Worm (Caenorhabditis elegans) whole organism, L2 larva: Measurements from ENCODE around the gene F53A9.1.
A peak's percentile ranks its signal among the peaks of the same experiment; 100 is the strongest.

Source experiments
- C34F6.9 ChIP-seq: fragments of 150-350 bp; optimal IDR thresholded peaks from 2 replicates; lab custom pipeline; 2014; ENCODE audit warnings: missing biosample characterization, missing genetic modification characterization
- F13H6.1 ChIP-seq: sonication (generic microtip); optimal IDR thresholded peaks from 2 replicates; lab custom pipeline; 2016; ENCODE audit warnings: missing genetic modification characterization, missing compliant biosample characterization
- R02D3.7 ChIP-seq: fragments of 150-350 bp; optimal IDR thresholded peaks from 2 replicates; lab custom pipeline; 2014; ENCODE audit warnings: missing biosample characterization, missing genetic modification characterization
- Y55F3AM.14 ChIP-seq: fragments of 200-800 bp; sonication (Bioruptor generic); optimal IDR thresholded peaks from 2 replicates; lab custom pipeline; 2018; ENCODE audit warnings: mild to moderate bottlenecking, missing genetic modification characterization, missing compliant biosample characterization
- ZK546.5 ChIP-seq: sonication (generic microtip); optimal IDR thresholded peaks from 2 replicates; lab custom pipeline; 2017; ENCODE audit warnings: missing biosample characterization, missing genetic modification characterization
- aly-2 ChIP-seq: fragments of 150-350 bp; optimal IDR thresholded peaks from 2 replicates; lab custom pipeline; 2014; ENCODE audit warnings: missing biosample characterization, missing genetic modification characterization
- ama-1 ChIP-seq: fragments of 150-350 bp; optimal IDR thresholded peaks from 2 replicates; lab custom pipeline; 2018; ENCODE audit warnings: inconsistent platforms
- blmp-1 ChIP-seq: sonication (generic microtip); optimal IDR thresholded peaks from 2 replicates; lab custom pipeline; 2017; ENCODE audit warnings: missing genetic modification characterization, mild to moderate bottlenecking, missing compliant biosample characterization, antibody characterized with exemption, moderate library complexity; ENCODE audit not compliant: insufficient read depth
- ceh-16 ChIP-seq: fragments of 150-350 bp; optimal IDR thresholded peaks from 2 replicates; lab custom pipeline; 2014; ENCODE audit warnings: missing biosample characterization, missing genetic modification characterization
- ceh-82 ChIP-seq: fragments of 150-350 bp; optimal IDR thresholded peaks from 2 replicates; lab custom pipeline; 2014; ENCODE audit warnings: missing biosample characterization, missing genetic modification characterization
- crh-2 ChIP-seq: sonication (generic microtip); optimal IDR thresholded peaks from 2 replicates; lab custom pipeline; 2017; ENCODE audit warnings: missing biosample characterization, missing genetic modification characterization
- dmd-4 ChIP-seq: sonication (generic microtip); optimal IDR thresholded peaks from 2 replicates; lab custom pipeline; 2017; ENCODE audit warnings: missing biosample characterization, missing genetic modification characterization
- egl-27 ChIP-seq: sonication (generic microtip); optimal IDR thresholded peaks from 3 replicates; lab custom pipeline; 2017; ENCODE audit warnings: missing biosample characterization, missing genetic modification reagents, missing genetic modification characterization
- elt-1 ChIP-seq: fragments of 150-350 bp; optimal IDR thresholded peaks from 2 replicates; lab custom pipeline; 2014; ENCODE audit warnings: missing biosample characterization, missing genetic modification characterization
- elt-3 ChIP-seq: sonication (generic microtip); optimal IDR thresholded peaks from 2 replicates; lab custom pipeline; 2017; ENCODE audit warnings: missing biosample characterization, missing genetic modification characterization
- fos-1 ChIP-seq: fragments of 150-350 bp; optimal IDR thresholded peaks from 2 replicates; lab custom pipeline; 2014; ENCODE audit warnings: missing biosample characterization, missing genetic modification characterization
- gmeb-1 ChIP-seq: fragments of 150-350 bp; optimal IDR thresholded peaks from 2 replicates; lab custom pipeline; 2014; ENCODE audit warnings: missing biosample characterization, missing genetic modification characterization
- lin-13 ChIP-seq: fragments of 150-350 bp; optimal IDR thresholded peaks from 2 replicates; lab custom pipeline; 2014; ENCODE audit warnings: missing biosample characterization, missing genetic modification reagents, missing genetic modification characterization
- lsy-2 ChIP-seq, 2 experiments: fragments of 150-350 bp in 1 of 2; sonication (generic microtip) in 1 of 2; optimal IDR thresholded peaks; 2 replicates each; lab custom pipeline; 2014 to 2017; ENCODE audit warnings: missing biosample characterization in 2 of 2, missing genetic modification characterization in 2 of 2
- mbf-1 ChIP-seq: sonication (generic microtip); optimal IDR thresholded peaks from 2 replicates; lab custom pipeline; 2017; ENCODE audit warnings: missing biosample characterization, missing genetic modification characterization
- mdl-1 ChIP-seq, 2 experiments: fragments of 150-350 bp in 1 of 2; sonication (generic microtip) in 1 of 2; optimal IDR thresholded peaks; 2 replicates each; lab custom pipeline; 2017; ENCODE audit warnings: missing biosample characterization in 2 of 2, missing genetic modification characterization in 2 of 2
- nhr-10 ChIP-seq: sonication (generic microtip); optimal IDR thresholded peaks from 2 replicates; lab custom pipeline; 2017; ENCODE audit warnings: missing biosample characterization, missing genetic modification characterization
- nhr-11 ChIP-seq: fragments of 150-350 bp; optimal IDR thresholded peaks from 2 replicates; lab custom pipeline; 2014; ENCODE audit warnings: missing biosample characterization, missing genetic modification characterization
- nhr-129 ChIP-seq: fragments of 150-350 bp; optimal IDR thresholded peaks from 2 replicates; lab custom pipeline; 2014; ENCODE audit warnings: missing biosample characterization, missing genetic modification characterization
- nhr-23 ChIP-seq: fragments of 150-350 bp; optimal IDR thresholded peaks from 2 replicates; lab custom pipeline; 2014; ENCODE audit warnings: missing biosample characterization, missing genetic modification reagents, missing genetic modification characterization
- nhr-25 ChIP-seq: fragments of 150-350 bp; sonication (generic microtip); optimal IDR thresholded peaks from 3 replicates; lab custom pipeline; 2014; ENCODE audit warnings: missing biosample characterization, missing genetic modification characterization
- nhr-6 ChIP-seq: fragments of 150-350 bp; optimal IDR thresholded peaks from 2 replicates; lab custom pipeline; 2014; ENCODE audit warnings: missing biosample characterization, missing genetic modification characterization
- nhr-77 ChIP-seq: fragments of 150-350 bp; optimal IDR thresholded peaks from 2 replicates; lab custom pipeline; 2014; ENCODE audit warnings: missing biosample characterization, missing genetic modification characterization
- sem-4 ChIP-seq: fragments of 150-350 bp; optimal IDR thresholded peaks from 2 replicates; lab custom pipeline; 2014; ENCODE audit warnings: missing biosample characterization, missing genetic modification reagents, missing genetic modification characterization
- sma-3 ChIP-seq: sonication (generic microtip); optimal IDR thresholded peaks from 2 replicates; lab custom pipeline; 2016; ENCODE audit warnings: missing genetic modification reagents, missing genetic modification characterization, missing compliant biosample characterization
- sma-9 ChIP-seq, 2 experiments: fragments of 150-350 bp in 1 of 2; sonication (generic microtip) in 1 of 2; optimal IDR thresholded peaks; 2 replicates each; lab custom pipeline; 2014 to 2016; ENCODE audit warnings: missing genetic modification characterization in 2 of 2, mild to moderate bottlenecking in 1 of 2, missing biosample characterization in 1 of 2, missing compliant biosample characterization in 1 of 2, missing genetic modification reagents in 1 of 2, moderate library complexity in 1 of 2
- unc-39 ChIP-seq: fragments of 150-350 bp; optimal IDR thresholded peaks from 2 replicates; lab custom pipeline; 2014; ENCODE audit warnings: missing biosample characterization, missing genetic modification characterization
- unc-62 ChIP-seq: fragments of 150-350 bp; optimal IDR thresholded peaks from 2 replicates; lab custom pipeline; 2014; ENCODE audit warnings: missing biosample characterization, missing genetic modification reagents, missing genetic modification characterization
- ztf-1 ChIP-seq: fragments of 200-800 bp; sonication (Bioruptor generic); conservative IDR thresholded peaks from 2 replicates; pipeline ENCODE4 v1.3.6; 2022; ENCODE audit warnings: missing genetic modification characterization, missing compliant biosample characterization
- ztf-11 ChIP-seq: sonication (generic microtip); optimal IDR thresholded peaks from 2 replicates; lab custom pipeline; 2017; ENCODE audit warnings: missing biosample characterization, missing genetic modification characterization

F53A9.1 gene

DNA sequence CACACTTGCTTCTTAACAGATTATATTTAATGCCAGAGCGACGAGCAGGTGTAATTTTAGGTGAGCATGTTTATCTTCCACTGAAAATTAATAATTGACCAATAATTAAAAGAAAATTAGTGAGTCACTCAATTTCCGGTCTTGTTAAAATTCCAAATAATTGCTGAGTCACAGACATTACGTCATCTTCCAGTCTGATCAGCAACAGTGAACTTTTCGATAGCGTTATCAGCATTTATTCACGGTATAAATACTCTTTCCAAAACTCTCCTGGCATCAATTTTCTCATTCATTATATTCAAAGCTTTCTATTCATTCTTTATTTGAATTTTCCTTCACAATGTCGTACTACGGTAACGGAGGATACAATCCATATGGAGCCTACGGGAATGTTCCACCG, 2.0 kb upstream of the F53A9.1 start, which contains the start of gene kreg-1:
Gene kreg-1, plus strand, starts transcription at position 341 of the 400 bp plus-strand sequence.
- no peak for TF ChIP-seq nhr-11 (tag; lab: Kevin White, UChicago)
- TF ChIP-seq ztf-11 (tag; lab: Kevin White, UChicago), result no peak
- peak; percentile 16 for TF ChIP-seq nhr-129 (tag; lab: Kevin White, UChicago)
- TF ChIP-seq ama-1 (lab: Kevin White, UChicago), result no peak
- no peak for TF ChIP-seq mdl-1 (tag; optimal IDR thresholded peaks at IDR 0.05; lab: Kevin White, UChicago)
- TF ChIP-seq fos-1 (tag; lab: Kevin White, UChicago), result peak; percentile 73
- no peak for TF ChIP-seq crh-2
- TF ChIP-seq nhr-6 (tag; lab: Kevin White, UChicago), result no peak
- TF ChIP-seq nhr-10 (tag; lab: Kevin White, UChicago), result no peak
- TF ChIP-seq Y55F3AM.14, result no peak
- TF ChIP-seq lsy-2 (tag; optimal IDR thresholded peaks at IDR 0.05; lab: Kevin White, UChicago), result no peak
- TF ChIP-seq sem-4 (tag; lab: Kevin White, UChicago), result no peak
- TF ChIP-seq mbf-1, result no peak
- TF ChIP-seq ztf-1 (GFP tag; lab: Robert Waterston, UW), result no peak
- TF ChIP-seq R02D3.7 (tag; lab: Kevin White, UChicago), result no peak

DNA sequence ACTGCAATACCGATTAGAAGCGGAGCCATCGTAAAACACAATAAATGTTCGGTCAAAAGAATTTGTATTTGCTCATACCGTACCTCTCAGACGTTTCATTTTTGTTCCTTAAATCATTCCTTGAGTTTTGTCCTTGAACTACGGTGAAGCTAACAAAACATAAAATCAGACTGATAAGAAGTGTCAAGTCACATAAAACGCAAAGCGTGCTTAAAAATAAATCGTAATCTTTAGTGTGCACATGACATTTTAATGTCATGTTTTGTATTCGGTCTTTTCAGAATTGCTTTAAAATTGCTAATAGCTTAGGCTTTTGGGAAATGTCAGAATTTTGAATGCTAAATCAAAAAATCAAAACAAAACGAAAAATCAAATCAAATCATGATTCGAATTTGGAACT, 1.3 kb downstream of the F53A9.1 start:
- TF ChIP-seq ZK546.5 (tag; lab: Kevin White, UChicago), result no peak
- peak; percentile 37 for TF ChIP-seq crh-2
- no peak for TF ChIP-seq egl-27 (tag; lab: Kevin White, UChicago)
- peak; percentile 51 for TF ChIP-seq sma-9 (GFP tag; optimal IDR thresholded peaks at IDR 0.05; lab: Kevin White, UChicago)
- TF ChIP-seq sma-9 (tag; optimal IDR thresholded peaks at IDR 0.05; lab: Kevin White, UChicago), result no peak
- no peak for TF ChIP-seq nhr-10 (tag; lab: Kevin White, UChicago)
- no peak for TF ChIP-seq blmp-1 (tag; lab: Kevin White, UChicago)
- TF ChIP-seq lin-13, result no peak
- no peak for TF ChIP-seq unc-39 (tag; lab: Kevin White, UChicago)
- TF ChIP-seq fos-1 (tag; lab: Kevin White, UChicago), result peak; percentile 81
- no peak for TF ChIP-seq aly-2 (tag; lab: Kevin White, UChicago)
- no peak for TF ChIP-seq C34F6.9 (tag; lab: Kevin White, UChicago)
- TF ChIP-seq sma-3 (GFP tag; lab: Kevin White, UChicago), result no peak
- no peak for TF ChIP-seq lsy-2 (tag; optimal IDR thresholded peaks at IDR 0.05; lab: Kevin White, UChicago)
- TF ChIP-seq nhr-129 (tag; lab: Kevin White, UChicago), result no peak
- TF ChIP-seq dmd-4 (tag; lab: Kevin White, UChicago), result no peak
- TF ChIP-seq nhr-23, result no peak
- peak; percentile 23 for TF ChIP-seq F13H6.1 (tag; lab: Kevin White, UChicago)
- no peak for TF ChIP-seq ama-1 (lab: Kevin White, UChicago)
- TF ChIP-seq elt-3 (tag; lab: Kevin White, UChicago), result no peak
- TF ChIP-seq, all 48 proteins: peak for 4

DNA sequence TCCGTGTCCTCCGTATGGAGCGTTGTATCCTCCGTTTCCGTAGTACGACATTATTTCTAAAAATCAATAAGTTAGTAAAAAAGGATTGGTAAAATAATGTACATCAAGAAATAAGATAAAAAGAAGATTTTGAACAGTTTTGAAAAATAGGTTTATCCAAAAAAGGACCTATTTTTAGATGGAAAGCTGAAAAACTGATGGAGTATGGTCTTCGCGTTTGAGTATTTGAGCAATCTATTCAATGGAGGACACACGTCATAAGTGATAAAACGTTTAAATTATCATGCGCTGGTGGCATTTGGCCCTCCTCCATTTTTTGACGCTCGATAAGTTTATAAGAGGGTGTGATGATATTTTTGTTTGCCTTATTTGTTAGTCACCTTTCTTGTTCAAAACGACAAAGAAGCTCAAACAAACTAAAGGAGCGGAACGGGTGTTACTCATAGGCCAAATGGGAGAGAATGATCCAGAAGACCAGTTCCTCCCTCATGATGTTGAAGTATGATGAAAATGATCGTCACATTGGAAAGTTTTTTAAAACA, 2.4 kb downstream of the F53A9.1 start, which contains the start of gene F53A9.6:
Gene F53A9.6, minus strand, starts transcription at position 51 of the 542 bp plus-strand sequence.
- TF ChIP-seq sma-9 (GFP tag; optimal IDR thresholded peaks at IDR 0.05; lab: Kevin White, UChicago), result peak; percentile 39
- TF ChIP-seq sma-9 (tag; optimal IDR thresholded peaks at IDR 0.05; lab: Kevin White, UChicago), result no peak
- TF ChIP-seq nhr-23, result no peak
- no peak for TF ChIP-seq nhr-77
- no peak for TF ChIP-seq ceh-16 (tag; lab: Kevin White, UChicago)
- TF ChIP-seq ceh-82, result no peak
- no peak for TF ChIP-seq mdl-1 (tag; optimal IDR thresholded peaks at IDR 0.05; lab: Kevin White, UChicago)
- TF ChIP-seq unc-62, result no peak
- no peak for TF ChIP-seq sma-3 (GFP tag; lab: Kevin White, UChicago)
- peak; percentile 19 for TF ChIP-seq gmeb-1
- peak; percentile 63 for TF ChIP-seq fos-1 (tag; lab: Kevin White, UChicago)
- no peak for TF ChIP-seq elt-1
- no peak for TF ChIP-seq nhr-25 (tag; lab: Kevin White, UChicago)

DNA sequence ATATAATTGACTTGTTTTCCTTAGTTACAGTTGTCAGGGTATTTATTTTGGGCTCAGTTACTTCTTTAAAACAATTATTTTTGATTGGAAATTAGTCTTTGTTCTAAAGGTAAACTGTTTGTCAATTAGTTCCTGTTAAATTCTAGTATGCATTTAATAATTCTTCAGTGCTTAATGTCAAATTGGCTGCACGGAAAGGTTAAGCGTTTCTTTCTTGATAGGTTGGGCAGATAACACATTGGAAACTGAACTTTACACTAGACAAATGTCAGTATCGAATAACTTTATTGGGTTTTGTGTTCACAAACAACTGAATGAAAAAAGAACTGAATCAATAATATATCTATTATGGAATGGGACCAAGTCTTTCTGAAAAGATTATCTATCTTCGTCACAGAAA, 3.5 kb downstream of the F53A9.1 start:
- TF ChIP-seq fos-1 (tag; lab: Kevin White, UChicago), result peak; percentile 36
- no peak for TF ChIP-seq aly-2 (tag; lab: Kevin White, UChicago)
- TF ChIP-seq ceh-82, result no peak
- no peak for TF ChIP-seq elt-3 (tag; lab: Kevin White, UChicago)
- TF ChIP-seq nhr-77, result no peak
- TF ChIP-seq ztf-1 (GFP tag; lab: Robert Waterston, UW), result no peak
- TF ChIP-seq egl-27 (tag; lab: Kevin White, UChicago), result no peak
- no peak for TF ChIP-seq blmp-1 (tag; lab: Kevin White, UChicago)
